Fruit fly (Drosophila melanogaster) whole organism, embryonic: ENCODE data around the gene CG6788.

Experiments used
- CG10147 ChIP-seq: fragments of 200-800 bp; sonication (Bioruptor generic); optimal IDR thresholded peaks from 2 replicates; lab custom pipeline; 2019; ENCODE audit warnings: missing biosample characterization, mild to moderate bottlenecking, missing genetic modification characterization, moderate library complexity
- CG10274 ChIP-seq: fragments of 200-800 bp; sonication (Bioruptor generic); optimal IDR thresholded peaks from 3 replicates; lab custom pipeline; 2017; ENCODE audit warnings: missing biosample characterization, mild to moderate bottlenecking, missing genetic modification characterization
- CG10321 ChIP-seq: fragments of 200-800 bp; sonication (Bioruptor generic); IDR thresholded peaks from 2 replicates; pipeline ENCODE4 v1.3.6; 2022; ENCODE audit warnings: missing biosample characterization, missing genetic modification characterization
- CG10366 ChIP-seq: fragments of 200-800 bp; sonication (Bioruptor generic); IDR thresholded peaks from 2 replicates; pipeline ENCODE4 v1.3.6; 2022; ENCODE audit warnings: missing biosample characterization, missing genetic modification characterization
- CG10959 ChIP-seq: fragments of 200-800 bp; sonication (Bioruptor generic); IDR thresholded peaks from 2 replicates; pipeline ENCODE4 v1.3.6; 2022; ENCODE audit warnings: missing biosample characterization, missing genetic modification characterization
- CG12391 ChIP-seq: fragments of 200-800 bp; sonication (Bioruptor generic); optimal IDR thresholded peaks from 3 replicates; lab custom pipeline; 2018; ENCODE audit warnings: missing biosample characterization, mild to moderate bottlenecking, missing genetic modification characterization, moderate library complexity
- CG15269 ChIP-seq: fragments of 200-800 bp; sonication (Bioruptor generic); optimal IDR thresholded peaks from 2 replicates; lab custom pipeline; 2018; ENCODE audit warnings: missing biosample characterization, mild to moderate bottlenecking, missing genetic modification characterization, moderate library complexity
- CG17359 ChIP-seq: fragments of 200-800 bp; sonication (Bioruptor generic); optimal IDR thresholded peaks from 3 replicates; lab custom pipeline; 2018; ENCODE audit warnings: missing biosample characterization, mild to moderate bottlenecking, missing genetic modification characterization, moderate library complexity
- CG17568 ChIP-seq: fragments of 200-800 bp; sonication (Bioruptor generic); optimal IDR thresholded peaks from 2 replicates; lab custom pipeline; 2018; ENCODE audit warnings: missing biosample characterization, mild to moderate bottlenecking, missing genetic modification characterization, moderate library complexity
- CG2116 ChIP-seq: fragments of 200-800 bp; sonication (Bioruptor generic); optimal IDR thresholded peaks from 3 replicates; lab custom pipeline; 2018; ENCODE audit warnings: missing biosample characterization, mild to moderate bottlenecking, missing genetic modification characterization
- CG2889 ChIP-seq: fragments of 200-800 bp; sonication (Bioruptor generic); IDR thresholded peaks from 3 replicates; pipeline ENCODE4 v1.3.6; 2022; ENCODE audit warnings: missing biosample characterization, missing genetic modification characterization
- CG30403 ChIP-seq: fragments of 200-800 bp; sonication (Bioruptor generic); optimal IDR thresholded peaks from 3 replicates; lab custom pipeline; 2016; ENCODE audit warnings: missing biosample characterization, missing genetic modification characterization
- CG3163 ChIP-seq: fragments of 200-800 bp; sonication (Bioruptor generic); optimal IDR thresholded peaks from 3 replicates; lab custom pipeline; 2016; ENCODE audit warnings: missing biosample characterization, missing genetic modification characterization
- CG33557 ChIP-seq: fragments of 200-800 bp; sonication (Bioruptor generic); optimal IDR thresholded peaks from 2 replicates; lab custom pipeline; 2019; ENCODE audit warnings: missing biosample characterization, mild to moderate bottlenecking, missing genetic modification characterization, moderate library complexity
- CG4424 ChIP-seq: fragments of 200-800 bp; sonication (Bioruptor generic); optimal IDR thresholded peaks from 3 replicates; lab custom pipeline; 2016; ENCODE audit warnings: missing biosample characterization, missing genetic modification characterization
- CG5953 ChIP-seq: fragments of 200-800 bp; sonication (Bioruptor generic); IDR thresholded peaks from 2 replicates; pipeline ENCODE4 v1.3.6; 2022; ENCODE audit warnings: missing biosample characterization, missing genetic modification characterization
- CG7745 ChIP-seq: fragments of 200-800 bp; sonication (Bioruptor generic); optimal IDR thresholded peaks from 2 replicates; lab custom pipeline; 2018; ENCODE audit warnings: missing biosample characterization, mild to moderate bottlenecking, missing genetic modification characterization, moderate library complexity
- Dll ChIP-seq: fragments of 200-800 bp; sonication (Bioruptor generic); IDR thresholded peaks from 4 replicates; pipeline ENCODE4 v1.3.6; 2022; ENCODE audit warnings: missing biosample characterization, missing genetic modification characterization; ENCODE audit not compliant: partially characterized antibody
- Hr39 ChIP-seq: fragments of >200 bp; optimal IDR thresholded peaks from 2 replicates; lab custom pipeline; 2017
- Hsf ChIP-seq: fragments of 200-800 bp; sonication (Bioruptor generic); optimal IDR thresholded peaks from 3 replicates; lab custom pipeline; 2016; ENCODE audit warnings: missing biosample characterization, missing genetic modification characterization
- MBD-R2 ChIP-seq: fragments of 200-800 bp; sonication (Bioruptor generic); IDR thresholded peaks from 2 replicates; pipeline ENCODE4 v1.3.6; 2022; ENCODE audit warnings: missing biosample characterization, missing genetic modification characterization
- MESR4 ChIP-seq: fragments of 200-800 bp; sonication (Bioruptor generic); optimal IDR thresholded peaks from 2 replicates; lab custom pipeline; 2018; ENCODE audit warnings: missing biosample characterization, mild to moderate bottlenecking, missing genetic modification characterization, moderate library complexity
- Mad ChIP-seq: fragments of 200-800 bp; sonication (Bioruptor generic); optimal IDR thresholded peaks from 2 replicates; lab custom pipeline; 2016; ENCODE audit warnings: missing biosample characterization, missing genetic modification characterization
- Poxn ChIP-seq: fragments of 200-800 bp; sonication (Bioruptor generic); IDR thresholded peaks from 2 replicates; pipeline ENCODE4 v1.3.6; 2022; ENCODE audit warnings: missing biosample characterization, missing genetic modification characterization
- Sox100B ChIP-seq: fragments of 200-800 bp; sonication (Bioruptor generic); optimal IDR thresholded peaks from 3 replicates; lab custom pipeline; 2018; ENCODE audit warnings: missing biosample characterization, mild to moderate bottlenecking, missing genetic modification characterization
- TFAM ChIP-seq: fragments of 200-800 bp; sonication (Bioruptor generic); optimal IDR thresholded peaks from 2 replicates; lab custom pipeline; 2017; ENCODE audit warnings: missing biosample characterization, missing genetic modification characterization, inconsistent platforms
- Xbp1 ChIP-seq: fragments of 200-800 bp; sonication (Bioruptor generic); optimal IDR thresholded peaks from 3 replicates; lab custom pipeline; 2016; ENCODE audit warnings: missing biosample characterization, mild to moderate bottlenecking, missing genetic modification characterization
- br ChIP-seq: fragments of >200 bp; optimal IDR thresholded peaks from 2 replicates; lab custom pipeline; 2017
- crc ChIP-seq: fragments of 200-800 bp; sonication (Bioruptor generic); optimal IDR thresholded peaks from 2 replicates; lab custom pipeline; 2016; ENCODE audit warnings: missing biosample characterization, missing genetic modification characterization
- croc ChIP-seq: fragments of 200-800 bp; sonication (Bioruptor generic); conservative IDR thresholded peaks from 3 replicates; pipeline ENCODE4 v1.3.6; 2022; ENCODE audit warnings: missing biosample characterization, missing genetic modification characterization
- crol ChIP-seq: fragments of 200-800 bp; sonication (Bioruptor generic); IDR thresholded peaks from 2 replicates; pipeline ENCODE4 v1.3.6; 2022; ENCODE audit warnings: missing biosample characterization, missing genetic modification characterization
- crp ChIP-seq, 2 experiments: fragments of 200-800 bp; sonication (Bioruptor generic); optimal IDR thresholded peaks; 2 replicates in 1 of 2; 3 replicates in 1 of 2; lab custom pipeline; 2017; ENCODE audit warnings: missing biosample characterization in 2 of 2, missing genetic modification characterization in 2 of 2, mild to moderate bottlenecking in 1 of 2, moderate library complexity in 1 of 2
- danr ChIP-seq: fragments of 200-800 bp; sonication (Bioruptor generic); IDR thresholded peaks from 2 replicates; pipeline ENCODE4 v1.3.6; 2022; ENCODE audit warnings: missing biosample characterization, missing genetic modification characterization
- ftz-f1 ChIP-seq: fragments of 200-800 bp; sonication (Bioruptor generic); optimal IDR thresholded peaks from 2 replicates; lab custom pipeline; 2016; ENCODE audit warnings: missing biosample characterization, missing genetic modification characterization
- gfzf ChIP-seq: fragments of 200-800 bp; sonication (Bioruptor generic); optimal IDR thresholded peaks from 2 replicates; lab custom pipeline; 2016; ENCODE audit warnings: missing biosample characterization, mild to moderate bottlenecking, missing genetic modification characterization, moderate library complexity
- hb ChIP-seq: fragments of 200-800 bp; sonication (Bioruptor generic); IDR thresholded peaks from 3 replicates; pipeline ENCODE4 v1.3.6; 2022; ENCODE audit warnings: missing biosample characterization, missing genetic modification characterization; ENCODE audit not compliant: partially characterized antibody
- her ChIP-seq: fragments of 200-800 bp; sonication (Bioruptor generic); optimal IDR thresholded peaks from 2 replicates; lab custom pipeline; 2016; ENCODE audit warnings: missing biosample characterization, missing genetic modification characterization
- mld ChIP-seq: fragments of 200-800 bp; sonication (Bioruptor generic); IDR thresholded peaks from 3 replicates; pipeline ENCODE4 v1.3.6; 2022; ENCODE audit warnings: missing biosample characterization, missing genetic modification characterization; ENCODE audit not compliant: partially characterized antibody
- pita ChIP-seq: fragments of 200-800 bp; sonication (Bioruptor generic); optimal IDR thresholded peaks from 2 replicates; lab custom pipeline; 2017; ENCODE audit warnings: missing biosample characterization, mild to moderate bottlenecking, missing genetic modification characterization
- pum ChIP-seq: fragments of 200-800 bp; sonication (Bioruptor generic); optimal IDR thresholded peaks from 2 replicates; lab custom pipeline; 2016; ENCODE audit warnings: missing biosample characterization, missing genetic modification characterization
- salm ChIP-seq: fragments of 200-800 bp; sonication (Bioruptor generic); optimal IDR thresholded peaks from 2 replicates; lab custom pipeline; 2018; ENCODE audit warnings: missing biosample characterization, mild to moderate bottlenecking, missing genetic modification characterization
- sc ChIP-seq, 3 experiments: fragments of >200 bp in 2 of 3; fragments of 200-800 bp in 1 of 3; sonication (Bioruptor generic) in 1 of 3; optimal IDR thresholded peaks; 2 replicates in 2 of 3; 3 replicates in 1 of 3; lab custom pipeline; 2017; ENCODE audit warnings: mild to moderate bottlenecking in 1 of 3, missing biosample characterization in 1 of 3, missing genetic modification characterization in 1 of 3, missing genetic modification reagents in 1 of 3
- sim ChIP-seq: fragments of 200-800 bp; sonication (Bioruptor generic); IDR thresholded peaks from 2 replicates; pipeline ENCODE4 v1.3.6; 2022; ENCODE audit warnings: missing biosample characterization, missing genetic modification characterization
- slbo ChIP-seq: fragments of 200-800 bp; sonication (Bioruptor generic); IDR thresholded peaks from 2 replicates; pipeline ENCODE4 v1.3.6; 2022; ENCODE audit warnings: missing biosample characterization, missing genetic modification characterization
- so ChIP-seq: fragments of 200-800 bp; sonication (Bioruptor generic); IDR thresholded peaks from 3 replicates; pipeline ENCODE4 v1.3.6; 2022; ENCODE audit warnings: missing biosample characterization, missing genetic modification characterization
- stc ChIP-seq: fragments of 200-800 bp; sonication (Bioruptor generic); IDR thresholded peaks from 2 replicates; pipeline ENCODE4 v1.3.6; 2022; ENCODE audit warnings: missing biosample characterization, missing genetic modification characterization
- stwl ChIP-seq: fragments of 200-800 bp; sonication (Bioruptor generic); optimal IDR thresholded peaks from 3 replicates; lab custom pipeline; 2018; ENCODE audit warnings: missing biosample characterization, mild to moderate bottlenecking, missing genetic modification characterization, moderate library complexity
- toy ChIP-seq: fragments of 200-800 bp; sonication (Bioruptor generic); IDR thresholded peaks from 2 replicates; pipeline ENCODE4 v1.3.6; 2022; ENCODE audit warnings: missing biosample characterization, missing genetic modification characterization
- unc-4 ChIP-seq: fragments of 200-800 bp; sonication (Bioruptor generic); IDR thresholded peaks from 2 replicates; pipeline ENCODE4 v1.3.6; 2022; ENCODE audit warnings: missing biosample characterization, missing genetic modification characterization; ENCODE audit not compliant: partially characterized antibody
- zf30C ChIP-seq: fragments of 200-800 bp; sonication (Bioruptor generic); optimal IDR thresholded peaks from 3 replicates; lab custom pipeline; 2018; ENCODE audit warnings: missing biosample characterization, mild to moderate bottlenecking, missing genetic modification characterization

The CG6788 gene

dm6 chrX:17907184-17908006 lies 19.4 kb downstream of the CG6788 start, which contains the start of the genes CG7772 and Vps4 (continued):
- TF ChIP-seq TFAM (GFP tag; lab: Kevin White, UChicago) (no peak), so (GFP tag; lab: Robert Waterston, UW) (no peak), unc-4 (GFP tag; lab: Robert Waterston, UW) (peak; percentile 45; the same call in 1 of the 2 replicates), croc (no peak), danr (GFP tag; lab: Robert Waterston, UW) (no peak), MBD-R2 (GFP tag; lab: Robert Waterston, UW) (peak; percentile 28), pita (GFP tag; lab: Kevin White, UChicago) (no peak), crp (GFP tag; optimal IDR thresholded peaks at IDR 0.05; lab: Kevin White, UChicago) (peak in 1 of 2 experiments; percentile 12), zf30C (no peak), Mad (GFP tag; lab: Kevin White, UChicago) (no peak), CG10147 (GFP tag; lab: Kevin White, UChicago) (no peak), toy (no peak), CG2116 (GFP tag; lab: Kevin White, UChicago) (peak; percentile 64), CG15269 (no peak), salm (tag; lab: Kevin White, UChicago) (no peak), CG33557 (GFP tag; lab: Kevin White, UChicago) (no peak), CG4424 (GFP tag; lab: Kevin White, UChicago) (no peak), Hsf (GFP tag; lab: Kevin White, UChicago) (no peak), Xbp1 (GFP tag; lab: Kevin White, UChicago) (no peak), br (lab: Kevin White, UChicago) (no peak), sc (optimal IDR thresholded peaks at IDR 0.05; lab: Kevin White, UChicago) (no peak), sc (GFP tag; optimal IDR thresholded peaks at IDR 0.05; lab: Kevin White, UChicago) (no peak), stc (no peak), her (GFP tag; lab: Kevin White, UChicago) (no peak), CG30403 (no peak), ftz-f1 (GFP tag; lab: Kevin White, UChicago) (peak; percentile 0), CG5953 (GFP tag; lab: Robert Waterston, UW) (no peak), pum (GFP tag; lab: Kevin White, UChicago) (no peak), stwl (peak; percentile 13), slbo (GFP tag; lab: Robert Waterston, UW) (no peak), hb (GFP tag; lab: Robert Waterston, UW) (no peak), crol (peak; percentile 78), CG7745 (tag; lab: Kevin White, UChicago) (no peak), CG10274 (GFP tag; lab: Kevin White, UChicago) (no peak), mld (GFP tag; lab: Robert Waterston, UW) (no peak), CG2889 (GFP tag; lab: Robert Waterston, UW) (no peak), Sox100B (GFP tag; lab: Kevin White, UChicago) (no peak), CG10321 (GFP tag; lab: Robert Waterston, UW) (no peak), CG17568 (GFP tag; lab: Kevin White, UChicago) (no peak), Dll (GFP tag; lab: Robert Waterston, UW) (peak; percentile 50; the same call in 1 of the 4 replicates), CG17359 (tag; lab: Kevin White, UChicago) (peak; percentile 91), Poxn (GFP tag; lab: Robert Waterston, UW) (no peak), CG12391 (tag; lab: Kevin White, UChicago) (peak; percentile 1), Hr39 (lab: Kevin White, UChicago) (no peak), gfzf (GFP tag; lab: Kevin White, UChicago) (peak; percentile 73), CG3163 (GFP tag; lab: Kevin White, UChicago) (no peak), sim (no peak), CG10959 (no peak), MESR4 (GFP tag; lab: Kevin White, UChicago) (peak; percentile 85), crc (no peak), CG10366 (GFP tag; lab: Robert Waterston, UW) (no peak)
